Worm (Caenorhabditis elegans) whole organism, midembryonic: ENCODE results near the gene str-46.

ENCODE experiments used
- flt-1 ChIP-seq: fragments of 200-800 bp; sonication (Bioruptor generic); IDR thresholded peaks from 2 replicates; pipeline ENCODE4 v1.3.6; 2022; ENCODE audit warnings: missing genetic modification characterization, missing compliant biosample characterization
- ztf-29 ChIP-seq: fragments of 200-800 bp; sonication (Bioruptor generic); IDR thresholded peaks from 2 replicates; pipeline ENCODE4 v1.3.6; 2022; ENCODE audit warnings: missing genetic modification reagents, missing genetic modification characterization, missing compliant biosample characterization

- TF ChIP-seq flt-1, result no peak
- no peak for TF ChIP-seq ztf-29 (GFP tag; lab: Robert Waterston, UW)
Measured at ce11 chrV:2859738-2860137, 40.0 kb downstream of the str-46 start, which contains the start of gene srj-54.
